Worm (Caenorhabditis elegans) whole organism, early embryonic: ENCODE results near the gene dex-1.

ENCODE experiments used
- ama-1 ChIP-seq: fragments of 150-350 bp; optimal IDR thresholded peaks from 2 replicates; lab custom pipeline; 2014
- hnd-1 ChIP-seq: sonication (generic microtip); optimal IDR thresholded peaks from 2 replicates; lab custom pipeline; 2016; ENCODE audit warnings: missing genetic modification characterization, missing compliant biosample characterization

DNA sequence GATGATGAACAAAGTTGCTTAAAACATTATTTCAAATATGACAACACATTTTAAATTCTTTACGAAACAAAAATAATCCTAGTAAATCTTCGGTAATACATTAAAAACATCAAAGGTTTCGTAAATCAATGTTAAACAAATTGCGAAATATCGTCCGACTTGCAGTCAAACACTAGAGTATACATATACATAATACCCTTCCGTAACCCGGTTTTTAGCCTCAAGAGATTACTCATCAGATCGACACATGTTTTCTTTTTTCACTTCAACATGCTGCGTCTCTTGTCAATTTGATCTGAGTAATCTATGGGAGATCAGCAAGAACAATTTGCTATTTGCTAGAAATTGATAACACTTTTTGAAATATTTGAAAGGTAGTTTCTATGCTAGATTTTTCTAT lies 20.4 kb downstream of the dex-1 start:
- no peak for TF ChIP-seq ama-1 (lab: Kevin White, UChicago)
- no peak for TF ChIP-seq hnd-1 (tag; lab: Kevin White, UChicago)
